Fruit fly (Drosophila melanogaster) S2 (cell line): Measurements from ENCODE around the gene Obp83a.

Experiments used
- CG8478 ChIP-seq: fragments of >200 bp; optimal IDR thresholded peaks from 2 replicates; lab custom pipeline; 2018
- CTCF ChIP-seq, 2 experiments: fragments of >200 bp; optimal IDR thresholded peaks; 2 replicates each; lab custom pipeline; 2018

DNA sequence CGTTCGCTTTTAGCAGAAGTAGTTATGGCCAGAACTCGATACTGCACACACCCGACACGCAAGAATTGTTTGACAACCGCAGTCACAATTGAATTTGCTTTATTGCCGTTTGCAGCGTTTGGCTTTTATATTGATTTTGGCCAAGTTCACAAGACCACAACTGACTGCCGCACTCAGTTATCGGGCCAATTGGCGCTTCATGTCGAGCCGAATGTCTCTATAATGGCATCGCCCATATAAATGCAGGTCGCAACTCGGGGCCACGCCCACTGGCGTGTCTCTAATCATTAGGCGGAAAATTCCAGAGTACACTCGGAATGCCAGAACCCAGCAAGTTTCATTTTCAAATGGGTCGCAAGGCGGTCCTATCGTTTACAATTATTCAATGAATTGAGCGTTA, at the start of gene Obp83a:
- no peak for TF ChIP-seq CTCF (optimal IDR thresholded peaks at IDR 0.05; lab: Kevin White, UChicago)
- no peak for TF ChIP-seq CG8478 (lab: Kevin White, UChicago)
